Worm (Caenorhabditis elegans): ENCODE data around the gene nhr-254.

nhr-254 gene

ce11 chrV:384511-384910 lies 7.9 kb upstream of the nhr-254 start:
- TF ChIP-seq duxl-1 (tag; optimal IDR thresholded peaks at IDR 0.05; ENCODE audit: poor library complexity): no peak
- TF ChIP-seq aha-1 (tag): no peak
- no peak for TF ChIP-seq mxl-3 (GFP tag; optimal IDR thresholded peaks at IDR 0.05)
- TF ChIP-seq aly-2 (tag; optimal IDR thresholded peaks at IDR 0.05): no peak
- peak in 1 of 2 experiments; percentile 16 for TF ChIP-seq lsy-2 (tag; optimal IDR thresholded peaks at IDR 0.05)
- no peak for TF ChIP-seq nhr-237 (tag; optimal IDR thresholded peaks at IDR 0.05)
- no peak for TF ChIP-seq daf-16 (GFP tag; optimal IDR thresholded peaks at IDR 0.05)
- TF ChIP-seq daf-16 (tag; optimal IDR thresholded peaks at IDR 0.05): peak; percentile 66
- TF ChIP-seq lin-29 (GFP tag; IDR thresholded peaks at IDR 0.05): no peak
- no peak for TF ChIP-seq unc-130 (GFP tag; optimal IDR thresholded peaks at IDR 0.05)
- no peak for TF ChIP-seq F26F4.8 (GFP tag; conservative IDR thresholded peaks at IDR 0.05)
- no peak for TF ChIP-seq spr-1 (tag; optimal IDR thresholded peaks at IDR 0.05)
- no peak for TF ChIP-seq T26A8.4 (GFP tag; IDR thresholded peaks at IDR 0.05)
- no peak for TF ChIP-seq mes-2 (tag; optimal IDR thresholded peaks at IDR 0.05; ENCODE audit: poor library complexity, severe bottlenecking)
- peak; percentile 82 for TF ChIP-seq dve-1 (tag; optimal IDR thresholded peaks at IDR 0.05; ENCODE audit: insufficient read depth)
- no peak for TF ChIP-seq lin-1 (GFP tag; IDR thresholded peaks at IDR 0.05)
- TF ChIP-seq nhr-28 (tag; optimal IDR thresholded peaks at IDR 0.05): peak; percentile 78
- no peak for TF ChIP-seq lin-38 (GFP tag; IDR thresholded peaks at IDR 0.05)
- TF ChIP-seq gei-8 (GFP tag; optimal IDR thresholded peaks at IDR 0.05): no peak
- no peak for TF ChIP-seq nhr-102 (tag; optimal IDR thresholded peaks at IDR 0.05)
- TF ChIP-seq hmg-1.1 (GFP tag; IDR thresholded peaks at IDR 0.05): no peak
- TF ChIP-seq daf-19 (GFP tag; conservative IDR thresholded peaks at IDR 0.05): no peak
- TF ChIP-seq mdt-29 (GFP tag; IDR thresholded peaks at IDR 0.05): no peak
- no peak for TF ChIP-seq nhr-42 (GFP tag; IDR thresholded peaks at IDR 0.05)
- TF ChIP-seq snpc-1.2 (GFP tag; IDR thresholded peaks at IDR 0.05): no peak
- peak; percentile 73 for TF ChIP-seq pqm-1 (tag; optimal IDR thresholded peaks at IDR 0.05)
- TF ChIP-seq ctbp-1 (GFP tag; IDR thresholded peaks at IDR 0.05): no peak
- no peak for TF ChIP-seq fkh-10 (GFP tag; optimal IDR thresholded peaks at IDR 0.05)
- no peak for TF ChIP-seq ZK337.2 (GFP tag; IDR thresholded peaks at IDR 0.05)
- no peak for TF ChIP-seq Y75B8A.6 (GFP tag; IDR thresholded peaks at IDR 0.05)
- no peak for TF ChIP-seq cey-2 (tag; optimal IDR thresholded peaks at IDR 0.05; ENCODE audit: borderline replicate concordance, insufficient read depth)
- no peak for TF ChIP-seq lin-15B (tag; optimal IDR thresholded peaks at IDR 0.05)
- TF ChIP-seq dmd-6 (GFP tag; IDR thresholded peaks at IDR 0.05): peak; percentile 70
- no peak for TF ChIP-seq daf-8 (GFP tag; IDR thresholded peaks at IDR 0.05)
- TF ChIP-seq mdl-1 (tag; optimal IDR thresholded peaks at IDR 0.05): no peak
- TF ChIP-seq ZK546.5 (tag; optimal IDR thresholded peaks at IDR 0.05): no peak
- peak; percentile 21 for TF ChIP-seq hlh-11 (tag; optimal IDR thresholded peaks at IDR 0.05)
- TF ChIP-seq nhr-41 (GFP tag; IDR thresholded peaks at IDR 0.05): no peak

- TF ChIP-seq ZK337.2 (GFP tag; IDR thresholded peaks at IDR 0.05) (no peak), pha-4 (GFP tag; IDR thresholded peaks at IDR 0.05) (no peak), pha-4 (tag; optimal IDR thresholded peaks at IDR 0.05) (no peak), daf-16 (GFP tag; optimal IDR thresholded peaks at IDR 0.05) (no peak), daf-16 (tag; optimal IDR thresholded peaks at IDR 0.05) (peak; percentile 72), zfp-2 (tag; optimal IDR thresholded peaks at IDR 0.05) (no peak), zip-11 (GFP tag; IDR thresholded peaks at IDR 0.05) (no peak), daf-19 (GFP tag; conservative IDR thresholded peaks at IDR 0.05) (no peak), dmd-6 (GFP tag; IDR thresholded peaks at IDR 0.05) (peak; percentile 90), daf-12 (tag; optimal IDR thresholded peaks at IDR 0.05) (no peak), mxl-2 (GFP tag; conservative IDR thresholded peaks at IDR 0.05) (no peak), F37D6.2 (tag; optimal IDR thresholded peaks at IDR 0.05) (no peak), nhr-10 (tag; optimal IDR thresholded peaks at IDR 0.05) (no peak), skn-1 (tag; optimal IDR thresholded peaks at IDR 0.05) (no peak), ztf-7 (tag; optimal IDR thresholded peaks at IDR 0.05) (no peak), lin-15B (tag; optimal IDR thresholded peaks at IDR 0.05) (no peak), zip-2 (tag; optimal IDR thresholded peaks at IDR 0.05) (no peak), lsy-2 (tag; optimal IDR thresholded peaks at IDR 0.05) (no peak), hlh-30 (tag; optimal IDR thresholded peaks at IDR 0.05; ENCODE audit: insufficient read depth) (peak; percentile 50), nhr-48 (tag; optimal IDR thresholded peaks at IDR 0.05) (peak; percentile 7), F49E8.2 (tag; optimal IDR thresholded peaks at IDR 0.05; ENCODE audit: borderline replicate concordance) (no peak), Y105C5A.15 (GFP tag; IDR thresholded peaks at IDR 0.05) (no peak)
Measured at ce11 chrV:385488-385887, 6.9 kb upstream of the nhr-254 start, which contains the start of gene lipl-5. lipl-5 (plus strand) TSS chrV:385746.
